Fruit fly (Drosophila melanogaster): ENCODE measurements around the gene Phf5a.

Phf5a gene

dm6 chr2L:6498448-6498847, 7.8 kb upstream of the Phf5a start, which contains the start of gene CG31637 (continued):
- peak; percentile 82 for TF ChIP-seq CG12659 (GFP tag; optimal IDR thresholded peaks at IDR 0.05)
- TF ChIP-seq Neu2 (GFP tag; optimal IDR thresholded peaks at IDR 0.05; ENCODE audit: borderline replicate concordance): peak; percentile 6
- TF ChIP-seq CG10431 (GFP tag; optimal IDR thresholded peaks at IDR 0.05): peak; percentile 2
- no peak for TF ChIP-seq tap (tag; optimal IDR thresholded peaks at IDR 0.05)
- TF ChIP-seq Lim3 (GFP tag; IDR thresholded peaks at IDR 0.05): no peak
- TF ChIP-seq CG9932 (GFP tag; IDR thresholded peaks at IDR 0.05): 0 out of 2 replicates have a peak, but pooled peaks have one; percentile 9
- TF ChIP-seq CG1603 (tag; optimal IDR thresholded peaks at IDR 0.05): peak; percentile 84
- TF ChIP-seq Trl (optimal IDR thresholded peaks at IDR 0.05): no peak
- TF ChIP-seq Trl (GFP tag; optimal IDR thresholded peaks at IDR 0.05): peak; percentile 21
- peak; percentile 53 for TF ChIP-seq Fer1 (GFP tag; optimal IDR thresholded peaks at IDR 0.05)
- TF ChIP-seq CG12155 (GFP tag; optimal IDR thresholded peaks at IDR 0.05): peak; percentile 26
- TF ChIP-seq Elba2 (GFP tag; optimal IDR thresholded peaks at IDR 0.05): no peak
- TF ChIP-seq CG11560 (tag; IDR thresholded peaks at IDR 0.05): no peak
- TF ChIP-seq caup (GFP tag; optimal IDR thresholded peaks at IDR 0.05; ENCODE audit: severe bottlenecking): peak; percentile 11
- TF ChIP-seq maf-S (GFP tag; optimal IDR thresholded peaks at IDR 0.05): no peak
- TF ChIP-seq salm (tag; optimal IDR thresholded peaks at IDR 0.05): peak; percentile 34
- TF ChIP-seq sens (GFP tag): peak; percentile 76
- peak; percentile 12 for TF ChIP-seq CG7839 (tag; optimal IDR thresholded peaks at IDR 0.05)
- TF ChIP-seq CG17829 (tag; optimal IDR thresholded peaks at IDR 0.05): peak; percentile 74
- no peak for TF ChIP-seq CG15696 (tag; optimal IDR thresholded peaks at IDR 0.05)
- TF ChIP-seq CG2199 (GFP tag; IDR thresholded peaks at IDR 0.05): 0 out of 3 replicates have a peak, but pooled peaks have one; percentile 11
- TF ChIP-seq org-1 (GFP tag; optimal IDR thresholded peaks at IDR 0.05): no peak
- TF ChIP-seq Adf1 (GFP tag; IDR thresholded peaks at IDR 0.05): peak; percentile 43; the same call in 1 of the 2 replicates
- TF ChIP-seq ac (GFP tag; optimal IDR thresholded peaks at IDR 0.05): peak; percentile 16
- peak; percentile 81 for TF ChIP-seq pita (GFP tag; optimal IDR thresholded peaks at IDR 0.05)
- peak; percentile 86 for TF ChIP-seq Lhr (GFP tag; optimal IDR thresholded peaks at IDR 0.05)
- TF ChIP-seq Doc2 (GFP tag; IDR thresholded peaks at IDR 0.05): no peak
- peak; percentile 50; the same call in 1 of the 2 replicates for TF ChIP-seq amos (GFP tag; IDR thresholded peaks at IDR 0.05; ENCODE audit: partially characterized antibody)
- TF ChIP-seq CG5953 (GFP tag; IDR thresholded peaks at IDR 0.05): 0 out of 2 replicates have a peak, but pooled peaks have one; percentile 49
- TF ChIP-seq Dp (GFP tag; optimal IDR thresholded peaks at IDR 0.05): peak; percentile 64
- TF ChIP-seq Rx (GFP tag; IDR thresholded peaks at IDR 0.05): no peak
- peak; percentile 55 for TF ChIP-seq CG34376 (GFP tag; optimal IDR thresholded peaks at IDR 0.05)
- peak; percentile 27; the same call in 1 of the 2 replicates for TF ChIP-seq NFAT (GFP tag; IDR thresholded peaks at IDR 0.05)
- TF ChIP-seq pho (GFP tag; optimal IDR thresholded peaks at IDR 0.05): peak; percentile 3
- peak; percentile 31 for TF ChIP-seq Xbp1 (GFP tag; optimal IDR thresholded peaks at IDR 0.05)
- peak; percentile 19 for TF ChIP-seq Mad (GFP tag; optimal IDR thresholded peaks at IDR 0.05)
- peak; percentile 52; the same call in 1 of the 3 replicates for TF ChIP-seq Opbp (GFP tag; IDR thresholded peaks at IDR 0.05; ENCODE audit: partially characterized antibody)
- no peak for TF ChIP-seq CG15073 (GFP tag; optimal IDR thresholded peaks at IDR 0.05)
- peak; percentile 27 for TF ChIP-seq CG9609 (GFP tag; optimal IDR thresholded peaks at IDR 0.05)
- TF ChIP-seq nom (GFP tag; optimal IDR thresholded peaks at IDR 0.05): peak; percentile 54
- TF ChIP-seq mam (GFP tag; optimal IDR thresholded peaks at IDR 0.05): no peak
- TF ChIP-seq BEAF-32 (GFP tag; optimal IDR thresholded peaks at IDR 0.05): peak; percentile 46
- TF ChIP-seq Ets65A (GFP tag): peak; percentile 82
- TF ChIP-seq CG10209 (GFP tag; optimal IDR thresholded peaks at IDR 0.05): no peak
- TF ChIP-seq tup (GFP tag; optimal IDR thresholded peaks at IDR 0.05): no peak
- TF ChIP-seq CG10979 (tag; optimal IDR thresholded peaks at IDR 0.05): no peak
- TF ChIP-seq CG13287 (GFP tag; IDR thresholded peaks at IDR 0.05; ENCODE audit: partially characterized antibody): peak; percentile 64
- TF ChIP-seq Rfx (GFP tag; IDR thresholded peaks at IDR 0.05): peak; percentile 60
- TF ChIP-seq CG12942 (GFP tag; optimal IDR thresholded peaks at IDR 0.05): no peak
- peak; percentile 42 for TF ChIP-seq grau (tag; optimal IDR thresholded peaks at IDR 0.05)
- peak; percentile 31 for TF ChIP-seq sd (tag; optimal IDR thresholded peaks at IDR 0.05)
